Worm (Caenorhabditis elegans) whole organism, young adult: ENCODE measurements around the gene far-6.

ENCODE experiments used
- F10E7.11 ChIP-seq: sonication (generic microtip); optimal IDR thresholded peaks from 2 replicates; lab custom pipeline; 2017; ENCODE audit warnings: mild to moderate bottlenecking, missing genetic modification characterization, moderate library complexity, missing compliant biosample characterization
- F22D6.2 ChIP-seq: sonication (generic microtip); optimal IDR thresholded peaks from 2 replicates; lab custom pipeline; 2016; ENCODE audit warnings: mild to moderate bottlenecking, missing genetic modification characterization, missing compliant biosample characterization
- F33H1.4 ChIP-seq: fragments of 200-800 bp; sonication (Bioruptor generic); IDR thresholded peaks from 2 replicates; pipeline ENCODE4 v1.3.6; 2022; ENCODE audit warnings: missing genetic modification reagents, missing genetic modification characterization, missing compliant biosample characterization
- F37B4.10 ChIP-seq: fragments of 200-800 bp; sonication (Bioruptor generic); IDR thresholded peaks from 2 replicates; pipeline ENCODE4 v1.3.6; 2022; ENCODE audit warnings: missing genetic modification characterization, missing compliant biosample characterization
- Y53F4B.3 ChIP-seq: fragments of 200-800 bp; sonication (Bioruptor generic); IDR thresholded peaks from 2 replicates; pipeline ENCODE4 v1.3.6; 2022; ENCODE audit warnings: missing genetic modification reagents, missing genetic modification characterization, missing compliant biosample characterization
- Y79H2A.3 ChIP-seq: fragments of 200-800 bp; sonication (Bioruptor generic); conservative IDR thresholded peaks from 2 replicates; pipeline ENCODE4 v1.3.6; 2022; ENCODE audit warnings: missing genetic modification reagents, missing genetic modification characterization, missing compliant biosample characterization
- ZK185.1 ChIP-seq: sonication (generic microtip); optimal IDR thresholded peaks from 2 replicates; lab custom pipeline; 2016; ENCODE audit warnings: mild to moderate bottlenecking, missing genetic modification characterization, missing compliant biosample characterization; ENCODE audit not compliant: poor library complexity, severe bottlenecking
- aptf-2 ChIP-seq: fragments of 200-800 bp; sonication (Bioruptor generic); conservative IDR thresholded peaks from 2 replicates; pipeline ENCODE4 v1.3.6; 2022; ENCODE audit warnings: missing genetic modification reagents, missing genetic modification characterization, missing compliant biosample characterization
- attf-3 ChIP-seq: fragments of 200-800 bp; sonication (Bioruptor generic); conservative IDR thresholded peaks from 2 replicates; pipeline ENCODE4 v1.3.6; 2022; ENCODE audit warnings: missing genetic modification reagents, missing genetic modification characterization, missing compliant biosample characterization
- attf-5 ChIP-seq: fragments of 200-800 bp; sonication (Bioruptor generic); optimal IDR thresholded peaks from 2 replicates; lab custom pipeline; 2018; ENCODE audit warnings: mild to moderate bottlenecking, missing genetic modification characterization, missing compliant biosample characterization
- attf-6 ChIP-seq: fragments of 200-800 bp; sonication (Bioruptor generic); IDR thresholded peaks from 2 replicates; pipeline ENCODE4 v1.3.6; 2022; ENCODE audit warnings: missing genetic modification reagents, missing genetic modification characterization, missing compliant biosample characterization
- cebp-1 ChIP-seq, 2 experiments: fragments of 200-800 bp in 1 of 2; sonication (Bioruptor generic) in 1 of 2; sonication (generic microtip) in 1 of 2; IDR thresholded peaks in 1 of 2; optimal IDR thresholded peaks in 1 of 2; 2 replicates each; pipeline versions ENCODE4 v1.3.6 to Lab custom; 2017 to 2022; ENCODE audit warnings: missing compliant biosample characterization in 2 of 2, missing genetic modification characterization in 2 of 2, mild to moderate bottlenecking in 1 of 2, missing genetic modification reagents in 1 of 2, moderate library complexity in 1 of 2
- ceh-40 ChIP-seq: fragments of 200-800 bp; sonication (Bioruptor generic); IDR thresholded peaks from 2 replicates; pipeline ENCODE4 v1.3.6; 2022; ENCODE audit warnings: missing genetic modification characterization, missing compliant biosample characterization
- ceh-91 ChIP-seq: fragments of 200-800 bp; sonication (Bioruptor generic); IDR thresholded peaks from 2 replicates; pipeline ENCODE4 v1.3.6; 2022; ENCODE audit warnings: missing genetic modification reagents, missing genetic modification characterization, missing compliant biosample characterization
- dpff-1 ChIP-seq: sonication (generic microtip); optimal IDR thresholded peaks from 2 replicates; lab custom pipeline; 2017; ENCODE audit warnings: mild to moderate bottlenecking, missing genetic modification characterization, missing compliant biosample characterization
- efl-1 ChIP-seq: fragments of 150-350 bp; optimal IDR thresholded peaks from 2 replicates; lab custom pipeline; 2014; ENCODE audit warnings: missing biosample characterization, missing genetic modification reagents, missing genetic modification characterization
- ekl-4 ChIP-seq: fragments of 200-800 bp; sonication (Bioruptor generic); IDR thresholded peaks from 2 replicates; pipeline ENCODE4 v1.3.6; 2022; ENCODE audit warnings: missing genetic modification reagents, missing genetic modification characterization, missing compliant biosample characterization
- gei-17 ChIP-seq: fragments of 200-800 bp; sonication (Bioruptor generic); optimal IDR thresholded peaks from 2 replicates; lab custom pipeline; 2018; ENCODE audit warnings: mild to moderate bottlenecking, missing genetic modification characterization, missing compliant biosample characterization
- hmg-1.2 ChIP-seq: fragments of 200-800 bp; sonication (Bioruptor generic); IDR thresholded peaks from 2 replicates; pipeline ENCODE4 v1.3.6; 2022; ENCODE audit warnings: missing genetic modification reagents, missing genetic modification characterization, missing compliant biosample characterization
- hrde-1 ChIP-seq: sonication (generic microtip); optimal IDR thresholded peaks from 2 replicates; lab custom pipeline; 2016; ENCODE audit warnings: missing genetic modification characterization, mild to moderate bottlenecking, missing compliant biosample characterization, moderate library complexity, missing genotype, missing genetic modification reagents, borderline replicate concordance
- hsf-1 ChIP-seq: fragments of 200-800 bp; sonication (Bioruptor generic); IDR thresholded peaks from 2 replicates; pipeline ENCODE4 v1.3.6; 2022; ENCODE audit warnings: missing genetic modification reagents, missing genetic modification characterization, missing compliant biosample characterization
- lag-1 ChIP-seq: fragments of 200-800 bp; sonication (Bioruptor generic); IDR thresholded peaks from 2 replicates; pipeline ENCODE4 v1.3.6; 2022; ENCODE audit warnings: missing genetic modification reagents, missing genetic modification characterization, missing compliant biosample characterization
- let-526 ChIP-seq: fragments of 200-800 bp; sonication (Bioruptor generic); IDR thresholded peaks from 2 replicates; pipeline ENCODE4 v1.3.6; 2022; ENCODE audit warnings: missing genetic modification reagents, missing genetic modification characterization, missing compliant biosample characterization
- lin-26 ChIP-seq: fragments of 200-800 bp; sonication (Bioruptor generic); IDR thresholded peaks from 2 replicates; pipeline ENCODE4 v1.3.6; 2022; ENCODE audit warnings: missing genetic modification reagents, missing genetic modification characterization, missing compliant biosample characterization
- lin-40 ChIP-seq: sonication (generic microtip); optimal IDR thresholded peaks from 2 replicates; lab custom pipeline; 2016; ENCODE audit warnings: missing genetic modification characterization, mild to moderate bottlenecking, missing compliant biosample characterization, missing genotype, missing genetic modification reagents
- lsy-27 ChIP-seq: sonication (generic microtip); optimal IDR thresholded peaks from 2 replicates; lab custom pipeline; 2017; ENCODE audit warnings: missing genetic modification characterization, mild to moderate bottlenecking, missing compliant biosample characterization, antibody characterized with exemption, missing genotype, borderline replicate concordance; ENCODE audit not compliant: insufficient read depth
- madf-3 ChIP-seq: fragments of 200-800 bp; sonication (Bioruptor generic); IDR thresholded peaks from 2 replicates; pipeline ENCODE4 v1.3.6; 2022; ENCODE audit warnings: missing genetic modification reagents, missing genetic modification characterization, missing compliant biosample characterization
- mxl-1 ChIP-seq: sonication (generic microtip); optimal IDR thresholded peaks from 2 replicates; lab custom pipeline; 2016; ENCODE audit warnings: missing genetic modification characterization, missing compliant biosample characterization
- nfya-2 ChIP-seq: fragments of 200-800 bp; sonication (Bioruptor generic); IDR thresholded peaks from 2 replicates; pipeline ENCODE4 v1.3.6; 2022; ENCODE audit warnings: missing genetic modification reagents, missing genetic modification characterization, missing compliant biosample characterization
- nfyb-1 ChIP-seq: fragments of 200-800 bp; sonication (Bioruptor generic); IDR thresholded peaks from 2 replicates; pipeline ENCODE4 v1.3.6; 2022; ENCODE audit warnings: missing genetic modification reagents, missing genetic modification characterization, missing compliant biosample characterization
- nhr-27 ChIP-seq: fragments of 200-800 bp; sonication (Bioruptor generic); optimal IDR thresholded peaks from 2 replicates; lab custom pipeline; 2018; ENCODE audit warnings: mild to moderate bottlenecking, missing genetic modification characterization, moderate library complexity, missing compliant biosample characterization
- nhr-90 ChIP-seq: sonication (generic microtip); optimal IDR thresholded peaks from 2 replicates; lab custom pipeline; 2016; ENCODE audit warnings: missing genotype, mild to moderate bottlenecking, missing genetic modification characterization, missing compliant biosample characterization
- pbrm-1 ChIP-seq: fragments of 200-800 bp; sonication (Bioruptor generic); IDR thresholded peaks from 2 replicates; pipeline ENCODE4 v1.3.6; 2022; ENCODE audit warnings: missing genetic modification reagents, missing genetic modification characterization, missing compliant biosample characterization
- pha-4 ChIP-seq: fragments of 150-350 bp; sonication (generic microtip); optimal IDR thresholded peaks from 2 replicates; lab custom pipeline; 2014; ENCODE audit warnings: missing biosample characterization, missing genetic modification reagents, missing genetic modification characterization
- rec-8 ChIP-seq, 2 experiments: sonication (generic microtip); optimal IDR thresholded peaks; 2 replicates each; lab custom pipeline; 2016; ENCODE audit warnings: mild to moderate bottlenecking in 2 of 2, missing genetic modification characterization in 2 of 2, missing genetic modification reagents in 2 of 2, missing genotype in 2 of 2, missing biosample characterization in 1 of 2, missing compliant biosample characterization in 1 of 2, moderate library complexity in 1 of 2
- sdz-38 ChIP-seq: sonication (generic microtip); optimal IDR thresholded peaks from 2 replicates; lab custom pipeline; 2016; ENCODE audit warnings: missing genotype, missing genetic modification characterization, missing compliant biosample characterization
- snpc-1.3 ChIP-seq: sonication (generic microtip); optimal IDR thresholded peaks from 2 replicates; lab custom pipeline; 2017; ENCODE audit warnings: missing genetic modification characterization, mild to moderate bottlenecking, missing compliant biosample characterization, antibody characterized with exemption, moderate library complexity, missing genotype, missing genetic modification reagents; ENCODE audit not compliant: insufficient read depth
- snpc-3.4 ChIP-seq: sonication (generic microtip); optimal IDR thresholded peaks from 2 replicates; lab custom pipeline; 2017; ENCODE audit warnings: missing genetic modification characterization, mild to moderate bottlenecking, missing compliant biosample characterization, antibody characterized with exemption, moderate library complexity, missing genotype, missing genetic modification reagents
- snpc-4 ChIP-seq, 5 experiments: fragments of 150-350 bp in 1 of 5; sonication (generic microtip) in 4 of 5; optimal IDR thresholded peaks; 2 replicates each; lab custom pipeline; 2014 to 2018; ENCODE audit warnings: missing genetic modification characterization in 5 of 5, missing biosample characterization in 3 of 5, antibody characterized with exemption in 2 of 5, mild to moderate bottlenecking in 2 of 5, missing compliant biosample characterization in 2 of 5, missing genotype in 2 of 5, moderate library complexity in 2 of 5, missing genetic modification reagents in 1 of 5
- somi-1 ChIP-seq: fragments of 200-800 bp; sonication (Bioruptor generic); optimal IDR thresholded peaks from 2 replicates; lab custom pipeline; 2018; ENCODE audit warnings: mild to moderate bottlenecking, missing genetic modification characterization, missing compliant biosample characterization
- tlf-1 ChIP-seq: fragments of 200-800 bp; sonication (Bioruptor generic); optimal IDR thresholded peaks from 2 replicates; lab custom pipeline; 2018; ENCODE audit warnings: mild to moderate bottlenecking, missing genetic modification characterization, missing compliant biosample characterization
- unc-62 ChIP-seq: fragments of 150-350 bp; optimal IDR thresholded peaks from 2 replicates; lab custom pipeline; 2014; ENCODE audit warnings: missing biosample characterization, missing genetic modification reagents, missing genetic modification characterization
- ztf-18 ChIP-seq: sonication (generic microtip); optimal IDR thresholded peaks from 2 replicates; lab custom pipeline; 2016; ENCODE audit warnings: missing genotype, mild to moderate bottlenecking, missing genetic modification characterization, missing compliant biosample characterization
- ztf-3 ChIP-seq: fragments of 200-800 bp; sonication (Bioruptor generic); optimal IDR thresholded peaks from 2 replicates; lab custom pipeline; 2018; ENCODE audit warnings: mild to moderate bottlenecking, missing genetic modification characterization, missing compliant biosample characterization
- ztf-6 ChIP-seq: fragments of 200-800 bp; sonication (Bioruptor generic); IDR thresholded peaks from 2 replicates; pipeline ENCODE4 v1.3.6; 2022; ENCODE audit warnings: missing genetic modification reagents, missing genetic modification characterization, missing compliant biosample characterization

far-6 gene

ce11 chrIV:13311331-13312034, 16.7 kb upstream of the far-6 start (continued):
- TF ChIP-seq attf-5 (GFP tag; lab: Kevin White, UChicago), result no peak
- peak; percentile 61 for TF ChIP-seq snpc-3.4 (tag; lab: Kevin White, UChicago)
- TF ChIP-seq attf-6, result peak; percentile 66
- TF ChIP-seq efl-1 (GFP tag; lab: Kevin White, UChicago), result peak; percentile 37
- no peak for TF ChIP-seq pbrm-1 (GFP tag; lab: Robert Waterston, UW)
- no peak for TF ChIP-seq rec-8 (tag; optimal IDR thresholded peaks at IDR 0.05; lab: Kevin White, UChicago)
- TF ChIP-seq F22D6.2 (tag; lab: Kevin White, UChicago), result no peak
- no peak for TF ChIP-seq ztf-18
- TF ChIP-seq somi-1, result no peak
- TF ChIP-seq nfya-2 (GFP tag; lab: Robert Waterston, UW), result no peak
- TF ChIP-seq unc-62 (GFP tag; lab: Kevin White, UChicago), result no peak
- TF ChIP-seq F33H1.4 (GFP tag; lab: Robert Waterston, UW), result peak; percentile 96
- TF ChIP-seq madf-3, result no peak
- no peak for TF ChIP-seq F10E7.11 (tag; lab: Kevin White, UChicago)
- peak; percentile 52; the same call in 1 of the 2 replicates for TF ChIP-seq hsf-1 (GFP tag; lab: Robert Waterston, UW)
- no peak for TF ChIP-seq hrde-1 (tag; lab: Kevin White, UChicago)
- TF ChIP-seq dpff-1 (tag; lab: Kevin White, UChicago), result no peak
- no peak for TF ChIP-seq nhr-90 (tag; lab: Kevin White, UChicago)
- no peak for TF ChIP-seq F37B4.10 (GFP tag; lab: Robert Waterston, UW)
- no peak for TF ChIP-seq lsy-27
- TF ChIP-seq ztf-6 (GFP tag; lab: Robert Waterston, UW), result no peak
- no peak for TF ChIP-seq aptf-2 (GFP tag; lab: Robert Waterston, UW)
- TF ChIP-seq ZK185.1 (tag; lab: Kevin White, UChicago), result no peak
- TF ChIP-seq attf-3 (GFP tag; lab: Robert Waterston, UW), result no peak
- no peak for TF ChIP-seq Y53F4B.3 (GFP tag; lab: Robert Waterston, UW)
- TF ChIP-seq lin-26, result no peak
- TF ChIP-seq snpc-4 (GFP tag; optimal IDR thresholded peaks at IDR 0.05; lab: Kevin White, UChicago), result no peak
- peak in 2 of 4 experiments; percentile 64 for TF ChIP-seq snpc-4 (tag; optimal IDR thresholded peaks at IDR 0.05; lab: Kevin White, UChicago)
- TF ChIP-seq ztf-3 (GFP tag; lab: Kevin White, UChicago), result no peak
- TF ChIP-seq gei-17 (GFP tag; lab: Kevin White, UChicago), result no peak
- TF ChIP-seq tlf-1, result no peak
- no peak for TF ChIP-seq pha-4 (tag; lab: Kevin White, UChicago)
- peak; percentile 75 for TF ChIP-seq ceh-91
- peak; percentile 26; the same call in 1 of the 2 replicates for TF ChIP-seq hmg-1.2 (GFP tag; lab: Robert Waterston, UW)
- TF ChIP-seq sdz-38 (tag; lab: Kevin White, UChicago), result no peak
- no peak for TF ChIP-seq ekl-4 (GFP tag; lab: Robert Waterston, UW)
- no peak for TF ChIP-seq nhr-27
- TF ChIP-seq mxl-1 (tag; lab: Kevin White, UChicago), result no peak
- peak; percentile 10; the same call in 1 of the 2 replicates for TF ChIP-seq nfyb-1 (GFP tag; lab: Robert Waterston, UW)
- TF ChIP-seq lag-1 (GFP tag; lab: Robert Waterston, UW), result no peak
- TF ChIP-seq cebp-1 (GFP tag; IDR thresholded peaks at IDR 0.05; lab: Robert Waterston, UW), result no peak
- TF ChIP-seq cebp-1 (tag; optimal IDR thresholded peaks at IDR 0.05; lab: Kevin White, UChicago), result peak; percentile 3
- TF ChIP-seq lin-40, result no peak
- no peak for TF ChIP-seq ceh-40
- peak; percentile 16 for TF ChIP-seq snpc-1.3 (tag; lab: Kevin White, UChicago)
- TF ChIP-seq Y79H2A.3 (GFP tag; lab: Robert Waterston, UW), result no peak
- no peak for TF ChIP-seq let-526
